Worm (Caenorhabditis elegans) whole organism, L4 larva: ENCODE measurements around the gene ZK1010.4.

ENCODE experiments used
- F26F4.8 ChIP-seq: fragments of 200-800 bp; sonication (Bioruptor generic); conservative IDR thresholded peaks from 2 replicates; pipeline ENCODE4 v1.3.6; 2022; ENCODE audit warnings: missing genetic modification characterization, missing compliant biosample characterization
- F44E2.7 ChIP-seq: fragments of 200-800 bp; sonication (Bioruptor generic); IDR thresholded peaks from 2 replicates; pipeline ENCODE4 v2.1.2; 2022; ENCODE audit warnings: missing genetic modification characterization, missing compliant biosample characterization
- Y105C5A.15 ChIP-seq: fragments of 200-800 bp; sonication (Bioruptor generic); IDR thresholded peaks from 2 replicates; pipeline ENCODE4 v1.3.6; 2022; ENCODE audit warnings: missing genetic modification characterization, missing compliant biosample characterization
- ZK337.2 ChIP-seq: fragments of 200-800 bp; sonication (Bioruptor generic); IDR thresholded peaks from 2 replicates; pipeline ENCODE4 v1.3.6; 2022; ENCODE audit warnings: missing genetic modification reagents, missing genetic modification characterization, missing compliant biosample characterization
- aha-1 ChIP-seq: fragments of 150-350 bp; peaks from one replicate; lab custom pipeline; 2014; ENCODE audit warnings: missing biosample characterization, missing genetic modification characterization
- aly-2 ChIP-seq: sonication (generic microtip); optimal IDR thresholded peaks from 2 replicates; lab custom pipeline; 2018; ENCODE audit warnings: missing biosample characterization, missing genetic modification characterization
- attf-4 ChIP-seq: sonication (generic microtip); optimal IDR thresholded peaks from 3 replicates; lab custom pipeline; 2017; ENCODE audit warnings: missing biosample characterization, missing genetic modification characterization
- ceh-28 ChIP-seq: fragments of 150-350 bp; optimal IDR thresholded peaks from 2 replicates; lab custom pipeline; 2014; ENCODE audit warnings: missing biosample characterization, missing genetic modification reagents, missing genetic modification characterization
- ceh-32 ChIP-seq: sonication (generic microtip); optimal IDR thresholded peaks from 2 replicates; lab custom pipeline; 2016; ENCODE audit warnings: mild to moderate bottlenecking, missing genetic modification characterization, missing compliant biosample characterization; ENCODE audit not compliant: poor library complexity
- ceh-62 ChIP-seq: sonication (generic microtip); optimal IDR thresholded peaks from 2 replicates; lab custom pipeline; 2017; ENCODE audit warnings: missing biosample characterization, missing genetic modification characterization
- ceh-82 ChIP-seq: sonication (generic microtip); optimal IDR thresholded peaks from 2 replicates; lab custom pipeline; 2017; ENCODE audit warnings: missing biosample characterization, missing genetic modification characterization
- ces-1 ChIP-seq: fragments of 150-350 bp; sonication (generic microtip); optimal IDR thresholded peaks from 4 replicates; lab custom pipeline; 2014; ENCODE audit warnings: missing biosample characterization, missing genetic modification reagents, missing genetic modification characterization
- dmd-6 ChIP-seq: fragments of 200-800 bp; sonication (Bioruptor generic); IDR thresholded peaks from 2 replicates; pipeline ENCODE4 v1.3.6; 2022; ENCODE audit warnings: missing genetic modification reagents, missing genetic modification characterization, missing compliant biosample characterization
- dmd-9 ChIP-seq: fragments of 200-800 bp; sonication (Bioruptor generic); IDR thresholded peaks from 2 replicates; pipeline ENCODE4 v1.3.6; 2022; ENCODE audit warnings: missing genetic modification reagents, missing genetic modification characterization, missing compliant biosample characterization
- dpl-1 ChIP-seq: fragments of 150-350 bp; optimal IDR thresholded peaks from 2 replicates; lab custom pipeline; 2014; ENCODE audit warnings: missing biosample characterization, missing genetic modification reagents, missing genetic modification characterization
- dve-1 ChIP-seq: sonication (generic microtip); optimal IDR thresholded peaks from 2 replicates; lab custom pipeline; 2017; ENCODE audit warnings: antibody characterized with exemption, mild to moderate bottlenecking, missing genetic modification characterization, missing compliant biosample characterization; ENCODE audit not compliant: insufficient read depth
- fkh-10 ChIP-seq: fragments of 150-350 bp; optimal IDR thresholded peaks from 2 replicates; lab custom pipeline; 2014; ENCODE audit warnings: missing biosample characterization, missing genetic modification reagents, missing genetic modification characterization
- gei-8 ChIP-seq: fragments of 200-800 bp; sonication (Bioruptor generic); optimal IDR thresholded peaks from 2 replicates; lab custom pipeline; 2018; ENCODE audit warnings: mild to moderate bottlenecking, missing genetic modification characterization, missing compliant biosample characterization
- hif-1 ChIP-seq, 2 experiments: sonication (generic microtip); optimal IDR thresholded peaks; 2 replicates each; lab custom pipeline; 2016 to 2017; ENCODE audit warnings: missing compliant biosample characterization in 2 of 2, missing genetic modification characterization in 2 of 2, missing genetic modification reagents in 2 of 2, missing genotype in 2 of 2, mild to moderate bottlenecking in 1 of 2
- hlh-11 ChIP-seq: fragments of 200-800 bp; sonication (Bioruptor generic); optimal IDR thresholded peaks from 2 replicates; lab custom pipeline; 2018; ENCODE audit warnings: mild to moderate bottlenecking, missing genetic modification characterization, missing compliant biosample characterization
- hlh-30 ChIP-seq: sonication (generic microtip); optimal IDR thresholded peaks from 2 replicates; lab custom pipeline; 2017; ENCODE audit warnings: antibody characterized with exemption, mild to moderate bottlenecking, missing genetic modification characterization, missing compliant biosample characterization; ENCODE audit not compliant: insufficient read depth
- jun-1 ChIP-seq: fragments of 150-350 bp; optimal IDR thresholded peaks from 2 replicates; lab custom pipeline; 2014; ENCODE audit warnings: missing biosample characterization, missing genetic modification reagents, missing genetic modification characterization
- lim-7 ChIP-seq: fragments of 200-800 bp; sonication (Bioruptor generic); IDR thresholded peaks from 2 replicates; pipeline ENCODE4 v1.3.6; 2022; ENCODE audit warnings: missing genetic modification characterization, missing compliant biosample characterization
- lin-13 ChIP-seq: fragments of 150-350 bp; optimal IDR thresholded peaks from 2 replicates; lab custom pipeline; 2014; ENCODE audit warnings: missing biosample characterization, missing genetic modification reagents, missing genetic modification characterization
- lin-15B ChIP-seq: fragments of 150-350 bp; sonication (generic microtip); optimal IDR thresholded peaks from 3 replicates; lab custom pipeline; 2014; ENCODE audit warnings: missing biosample characterization, missing genetic modification characterization
- lin-29 ChIP-seq: fragments of 200-800 bp; sonication (Bioruptor generic); IDR thresholded peaks from 2 replicates; pipeline ENCODE4 v1.3.6; 2022; ENCODE audit warnings: missing genetic modification reagents, missing genetic modification characterization, missing compliant biosample characterization
- lin-38 ChIP-seq: fragments of 200-800 bp; sonication (Bioruptor generic); IDR thresholded peaks from 2 replicates; pipeline ENCODE4 v1.3.6; 2022; ENCODE audit warnings: missing genetic modification reagents, missing genetic modification characterization, missing compliant biosample characterization
- madf-5 ChIP-seq, 2 experiments: fragments of 200-800 bp; sonication (Bioruptor generic); IDR thresholded peaks; 2 replicates each; pipeline ENCODE4 v1.3.6; 2022; ENCODE audit warnings: missing compliant biosample characterization in 2 of 2, missing genetic modification characterization in 2 of 2
- mxl-2 ChIP-seq: fragments of 200-800 bp; sonication (Bioruptor generic); conservative IDR thresholded peaks from 2 replicates; pipeline ENCODE4 v1.3.6; 2022; ENCODE audit warnings: missing genetic modification reagents, missing genetic modification characterization, missing compliant biosample characterization
- nhr-10 ChIP-seq: fragments of 150-350 bp; optimal IDR thresholded peaks from 2 replicates; lab custom pipeline; 2014; ENCODE audit warnings: missing biosample characterization, missing genetic modification characterization
- nhr-111 ChIP-seq: fragments of 200-800 bp; sonication (Bioruptor generic); optimal IDR thresholded peaks from 2 replicates; lab custom pipeline; 2018; ENCODE audit warnings: mild to moderate bottlenecking, missing genetic modification characterization, missing compliant biosample characterization
- nhr-237 ChIP-seq: sonication (generic microtip); optimal IDR thresholded peaks from 2 replicates; lab custom pipeline; 2017; ENCODE audit warnings: missing biosample characterization, missing genetic modification characterization
- nhr-41 ChIP-seq: fragments of 200-800 bp; sonication (Bioruptor generic); IDR thresholded peaks from 2 replicates; pipeline ENCODE4 v1.3.6; 2022; ENCODE audit warnings: missing genetic modification reagents, missing genetic modification characterization, missing compliant biosample characterization
- nhr-42 ChIP-seq: fragments of 200-800 bp; sonication (Bioruptor generic); IDR thresholded peaks from 2 replicates; pipeline ENCODE4 v1.3.6; 2022; ENCODE audit warnings: missing genetic modification characterization, missing compliant biosample characterization
- nhr-48 ChIP-seq: sonication (generic microtip); optimal IDR thresholded peaks from 2 replicates; lab custom pipeline; 2016; ENCODE audit warnings: mild to moderate bottlenecking, missing genetic modification characterization, missing compliant biosample characterization
- nhr-6 ChIP-seq: fragments of 150-350 bp; optimal IDR thresholded peaks from 2 replicates; lab custom pipeline; 2014; ENCODE audit warnings: missing biosample characterization, missing genetic modification characterization
- nhr-76 ChIP-seq: fragments of 150-350 bp; optimal IDR thresholded peaks from 2 replicates; lab custom pipeline; 2014; ENCODE audit warnings: missing biosample characterization, missing genetic modification characterization
- nhr-77 ChIP-seq: fragments of 150-350 bp; optimal IDR thresholded peaks from 2 replicates; lab custom pipeline; 2014; ENCODE audit warnings: missing biosample characterization, missing genetic modification characterization
- pha-4 ChIP-seq, 2 experiments: fragments of 150-350 bp in 1 of 2; fragments of 200-800 bp in 1 of 2; sonication (Bioruptor generic) in 1 of 2; IDR thresholded peaks in 1 of 2; optimal IDR thresholded peaks in 1 of 2; 2 replicates each; pipeline versions ENCODE4 v1.3.6 to Lab custom; 2014 to 2022; ENCODE audit warnings: missing genetic modification characterization in 2 of 2, missing genetic modification reagents in 2 of 2, missing biosample characterization in 1 of 2, missing compliant biosample characterization in 1 of 2
- php-3 ChIP-seq: fragments of 200-800 bp; sonication (Bioruptor generic); IDR thresholded peaks from 2 replicates; pipeline ENCODE4 v1.3.6; 2022; ENCODE audit warnings: missing genetic modification reagents, missing genetic modification characterization, missing compliant biosample characterization
- rbr-2 ChIP-seq: sonication (generic microtip); optimal IDR thresholded peaks from 2 replicates; lab custom pipeline; 2016; ENCODE audit warnings: missing genotype, missing genetic modification characterization, missing compliant biosample characterization
- set-16 ChIP-seq: fragments of 200-800 bp; sonication (Bioruptor generic); IDR thresholded peaks from 2 replicates; pipeline ENCODE4 v1.3.6; 2022; ENCODE audit warnings: missing genetic modification reagents, missing genetic modification characterization, missing compliant biosample characterization
- snpc-4 ChIP-seq: fragments of 150-350 bp; optimal IDR thresholded peaks from 2 replicates; lab custom pipeline; 2014; ENCODE audit warnings: missing biosample characterization, missing genetic modification characterization
- spr-1 ChIP-seq: sonication (generic microtip); optimal IDR thresholded peaks from 2 replicates; lab custom pipeline; 2016; ENCODE audit warnings: mild to moderate bottlenecking, missing genetic modification characterization, missing compliant biosample characterization
- spr-3 ChIP-seq: fragments of 200-800 bp; sonication (Bioruptor generic); optimal IDR thresholded peaks from 2 replicates; lab custom pipeline; 2018; ENCODE audit warnings: mild to moderate bottlenecking, missing genetic modification characterization, missing compliant biosample characterization
- tra-1 ChIP-seq: fragments of 200-800 bp; sonication (Bioruptor generic); IDR thresholded peaks from 2 replicates; pipeline ENCODE4 v1.3.6; 2022; ENCODE audit warnings: missing genetic modification reagents, missing genetic modification characterization, missing compliant biosample characterization
- zag-1 ChIP-seq: fragments of 150-350 bp; optimal IDR thresholded peaks from 2 replicates; lab custom pipeline; 2014; ENCODE audit warnings: missing biosample characterization, missing genetic modification characterization
- zip-11 ChIP-seq: fragments of 200-800 bp; sonication (Bioruptor generic); IDR thresholded peaks from 2 replicates; pipeline ENCODE4 v1.3.6; 2022; ENCODE audit warnings: missing genetic modification characterization, missing compliant biosample characterization
- zip-2 ChIP-seq: fragments of 150-350 bp; optimal IDR thresholded peaks from 2 replicates; lab custom pipeline; 2014; ENCODE audit warnings: missing biosample characterization, missing genetic modification characterization
- ztf-11 ChIP-seq: fragments of 150-350 bp; optimal IDR thresholded peaks from 2 replicates; lab custom pipeline; 2014; ENCODE audit warnings: missing biosample characterization, missing genetic modification characterization
- ztf-7 ChIP-seq: fragments of 150-350 bp; optimal IDR thresholded peaks from 2 replicates; lab custom pipeline; 2014; ENCODE audit warnings: missing biosample characterization, missing genetic modification characterization

ZK1010.4 gene

ce11 chrIII:13015754-13016317 is 35.0 kb downstream of the ZK1010.4 start (continued):
- TF ChIP-seq spr-1 (peak; percentile 66), attf-4 (tag; lab: Kevin White, UChicago) (no peak), snpc-4 (tag; lab: Kevin White, UChicago) (no peak), ztf-7 (tag; lab: Kevin White, UChicago) (peak; percentile 50), spr-3 (GFP tag; lab: Kevin White, UChicago) (peak; percentile 25), F26F4.8 (GFP tag; lab: Robert Waterston, UW) (peak; percentile 73; the same call in 1 of the 2 replicates), dmd-6 (GFP tag; lab: Robert Waterston, UW) (peak; percentile 66), fkh-10 (GFP tag; lab: Kevin White, UChicago) (peak; percentile 30), mxl-2 (GFP tag; lab: Robert Waterston, UW) (peak; percentile 53; the same call in 1 of the 2 replicates), tra-1 (GFP tag; lab: Robert Waterston, UW) (peak; percentile 63; the same call in 1 of the 2 replicates), rbr-2 (tag; lab: Kevin White, UChicago) (peak; percentile 30), Y105C5A.15 (GFP tag; lab: Robert Waterston, UW) (peak; percentile 72; the same call in 1 of the 2 replicates), zip-2 (tag; lab: Kevin White, UChicago) (no peak), set-16 (GFP tag; lab: Robert Waterston, UW) (peak; percentile 30; the same call in 1 of the 2 replicates), nhr-41 (0 out of 2 replicates have a peak, but pooled peaks have one; percentile 20), hlh-11 (tag; lab: Kevin White, UChicago) (peak; percentile 54), nhr-48 (peak; percentile 62), jun-1 (tag; lab: Kevin White, UChicago) (no peak), ztf-11 (no peak), nhr-42 (peak; percentile 65; the same call in 1 of the 2 replicates), lim-7 (GFP tag; lab: Robert Waterston, UW) (peak; percentile 74), ceh-82 (tag; lab: Kevin White, UChicago) (no peak), nhr-10 (tag; lab: Kevin White, UChicago) (no peak), php-3 (peak; percentile 50; the same call in 1 of the 2 replicates), nhr-76 (tag; lab: Kevin White, UChicago) (no peak), gei-8 (GFP tag; lab: Kevin White, UChicago) (no peak), lin-38 (GFP tag; lab: Robert Waterston, UW) (peak; percentile 80), zip-11 (no peak), nhr-6 (tag; lab: Kevin White, UChicago) (peak; percentile 17), nhr-111 (GFP tag; lab: Kevin White, UChicago) (peak; percentile 47), aha-1 (peak; percentile 97), lin-15B (tag; lab: Kevin White, UChicago) (no peak), hlh-30 (tag; lab: Kevin White, UChicago) (peak; percentile 70), ceh-28 (tag; lab: Kevin White, UChicago) (no peak), lin-13 (GFP tag; lab: Kevin White, UChicago) (peak; percentile 3), nhr-237 (tag; lab: Kevin White, UChicago) (no peak), F44E2.7 (0 out of 2 replicates have a peak, but pooled peaks have one; percentile 26), zag-1 (tag; lab: Kevin White, UChicago) (no peak), hif-1 (tag; optimal IDR thresholded peaks at IDR 0.05; lab: Kevin White, UChicago) (peak in 1 of 2 experiments; percentile 29), ces-1 (GFP tag; lab: Kevin White, UChicago) (no peak), ceh-62 (no peak), madf-5 (GFP tag; IDR thresholded peaks at IDR 0.05; lab: Robert Waterston, UW) (peak; percentile 40 to 79; a peak in 2 of 4 replicates), dpl-1 (GFP tag; lab: Kevin White, UChicago) (peak; percentile 53), ZK337.2 (GFP tag; lab: Robert Waterston, UW) (peak; percentile 77), lin-29 (GFP tag; lab: Robert Waterston, UW) (no peak), pha-4 (GFP tag; IDR thresholded peaks at IDR 0.05; lab: Robert Waterston, UW) (peak; percentile 73), pha-4 (tag; optimal IDR thresholded peaks at IDR 0.05; lab: Kevin White, UChicago) (no peak), nhr-77 (no peak), dve-1 (tag; lab: Kevin White, UChicago) (peak; percentile 65), ceh-32 (no peak), aly-2 (tag; lab: Kevin White, UChicago) (no peak), dmd-9 (peak; percentile 25; the same call in 1 of the 2 replicates)
